Worm (Caenorhabditis elegans): ENCODE results near the gene lis-1.

DNA sequence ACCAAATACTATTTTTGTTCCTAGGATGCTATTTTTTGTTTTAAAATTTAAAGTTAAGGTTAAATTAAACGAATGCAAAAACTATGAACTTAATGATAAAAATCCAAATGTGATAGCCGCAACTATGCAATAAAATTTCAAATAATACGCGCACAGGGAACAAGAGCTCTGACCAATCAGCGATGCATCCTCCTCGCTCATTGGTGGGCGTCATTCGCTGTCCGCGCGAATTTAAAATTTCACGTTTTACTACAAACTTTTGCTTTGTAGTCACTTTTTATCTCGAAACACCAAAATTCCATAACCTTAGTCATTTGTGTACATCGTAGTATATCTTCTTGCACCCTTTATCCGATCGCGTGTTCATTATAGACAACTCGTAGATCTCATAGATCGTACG is 6.6 kb upstream of the lis-1 start:
- TF ChIP-seq lin-26 (GFP tag; IDR thresholded peaks at IDR 0.05) (no peak), dox-1 (GFP tag; IDR thresholded peaks at IDR 0.05) (no peak), akir-1 (GFP tag; optimal IDR thresholded peaks at IDR 0.05) (no peak), unc-62 (GFP tag; optimal IDR thresholded peaks at IDR 0.05) (no peak), bed-1 (GFP tag; IDR thresholded peaks at IDR 0.05) (no peak), lin-35 (GFP tag; optimal IDR thresholded peaks at IDR 0.05) (no peak), Y95B8A.8 (GFP tag; IDR thresholded peaks at IDR 0.05) (no peak), snpc-1.1 (tag; optimal IDR thresholded peaks at IDR 0.05; ENCODE audit: insufficient read depth) (no peak)
